Fruit fly (Drosophila melanogaster): ENCODE data around the gene Torsin.

The Torsin gene

DNA sequence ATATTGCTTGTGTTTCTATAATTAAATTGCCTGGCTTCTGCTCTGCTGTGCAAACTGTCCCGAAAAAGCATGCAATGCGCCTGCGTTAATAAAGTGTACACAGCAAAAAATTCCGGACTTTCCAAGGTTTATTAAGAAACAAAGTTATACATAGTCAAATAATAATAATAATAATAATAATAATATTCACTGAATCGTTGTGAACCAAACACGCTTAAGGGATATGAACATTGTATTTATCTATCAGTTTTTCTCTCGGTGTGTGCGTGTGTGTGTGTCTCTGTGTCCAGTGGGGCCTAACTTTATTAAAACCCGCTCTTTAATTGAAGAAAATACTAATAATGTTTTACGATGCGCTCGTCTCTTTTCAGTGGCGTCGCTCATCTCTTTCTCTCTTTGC, 41.4 kb upstream of the Torsin start (continued):
- TF ChIP-seq CG6163 (GFP tag; IDR thresholded peaks at IDR 0.05) (peak; percentile 74), Sox15 (GFP tag; optimal IDR thresholded peaks at IDR 0.05) (no peak), CG10631 (GFP tag; optimal IDR thresholded peaks at IDR 0.05) (peak; percentile 49), CG1621 (tag; optimal IDR thresholded peaks at IDR 0.05) (peak; percentile 14), CG6808 (GFP tag; optimal IDR thresholded peaks at IDR 0.05) (peak; percentile 3), Sox102F (GFP tag; optimal IDR thresholded peaks at IDR 0.05) (no peak), Eip75B (GFP tag; optimal IDR thresholded peaks at IDR 0.05) (no peak), topi (GFP tag; optimal IDR thresholded peaks at IDR 0.05) (no peak), CG6854 (GFP tag; optimal IDR thresholded peaks at IDR 0.05) (no peak), lz (GFP tag; optimal IDR thresholded peaks at IDR 0.05) (no peak), CG3919 (GFP tag; optimal IDR thresholded peaks at IDR 0.05) (peak; percentile 18), vri (GFP tag; optimal IDR thresholded peaks at IDR 0.05) (no peak), CG11294 (GFP tag; IDR thresholded peaks at IDR 0.05) (0 out of 2 replicates have a peak, but pooled peaks have one; percentile 28), CG4318 (GFP tag; optimal IDR thresholded peaks at IDR 0.05) (peak; percentile 26), ss (GFP tag; optimal IDR thresholded peaks at IDR 0.05) (peak in 1 of 2 experiments; percentile 18), CG8632 (GFP tag; optimal IDR thresholded peaks at IDR 0.05) (peak; percentile 20), CG6792 (GFP tag; optimal IDR thresholded peaks at IDR 0.05) (peak; percentile 13), pdm3 (GFP tag; optimal IDR thresholded peaks at IDR 0.05) (peak; percentile 8), CG32006 (GFP tag; optimal IDR thresholded peaks at IDR 0.05) (peak; percentile 57), spab (GFP tag; optimal IDR thresholded peaks at IDR 0.05) (no peak), Lpt (GFP tag; optimal IDR thresholded peaks at IDR 0.05) (peak; percentile 13), CG34406 (GFP tag; optimal IDR thresholded peaks at IDR 0.05) (peak; percentile 6), achi (GFP tag; optimal IDR thresholded peaks at IDR 0.05) (peak; percentile 35), CG8319 (GFP tag; optimal IDR thresholded peaks at IDR 0.05) (no peak), svp (GFP tag) (peak; percentile 42), OdsH (GFP tag; optimal IDR thresholded peaks at IDR 0.05) (peak; percentile 34), acj6 (GFP tag; optimal IDR thresholded peaks at IDR 0.05) (peak; percentile 28), CG9139 (GFP tag; optimal IDR thresholded peaks at IDR 0.05) (no peak), CG6276 (GFP tag; optimal IDR thresholded peaks at IDR 0.05) (peak; percentile 14), eg (GFP tag; IDR thresholded peaks at IDR 0.05) (peak; percentile 51; the same call in 1 of the 3 replicates)

DNA sequence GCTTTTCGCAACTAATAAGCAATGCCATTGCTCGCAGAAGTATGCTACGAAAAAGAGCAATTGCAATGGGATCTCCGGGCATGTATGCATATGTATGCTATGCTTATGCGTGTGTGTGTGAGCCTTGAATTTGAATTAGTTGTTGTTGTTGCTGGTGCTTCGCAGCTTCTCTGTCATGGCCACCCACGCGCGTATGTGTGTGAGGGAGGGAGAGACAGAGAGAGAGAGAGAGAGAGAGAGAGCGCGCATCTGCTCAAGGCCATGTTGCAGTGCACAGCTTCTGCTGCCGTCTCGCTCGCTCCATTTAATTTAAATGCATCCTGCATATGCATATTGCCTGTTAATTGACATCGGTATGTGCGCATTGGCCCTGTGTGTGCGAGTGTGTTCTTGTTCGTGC, 40.9 kb upstream of the Torsin start:
- TF ChIP-seq CG6276 (GFP tag; optimal IDR thresholded peaks at IDR 0.05) (no peak), CG32006 (GFP tag; optimal IDR thresholded peaks at IDR 0.05) (no peak), CG11294 (GFP tag; IDR thresholded peaks at IDR 0.05) (no peak), net (GFP tag; optimal IDR thresholded peaks at IDR 0.05) (no peak), CG9139 (GFP tag; optimal IDR thresholded peaks at IDR 0.05) (no peak), CG10631 (GFP tag; optimal IDR thresholded peaks at IDR 0.05) (no peak), CG4318 (GFP tag; optimal IDR thresholded peaks at IDR 0.05) (no peak)

DNA sequence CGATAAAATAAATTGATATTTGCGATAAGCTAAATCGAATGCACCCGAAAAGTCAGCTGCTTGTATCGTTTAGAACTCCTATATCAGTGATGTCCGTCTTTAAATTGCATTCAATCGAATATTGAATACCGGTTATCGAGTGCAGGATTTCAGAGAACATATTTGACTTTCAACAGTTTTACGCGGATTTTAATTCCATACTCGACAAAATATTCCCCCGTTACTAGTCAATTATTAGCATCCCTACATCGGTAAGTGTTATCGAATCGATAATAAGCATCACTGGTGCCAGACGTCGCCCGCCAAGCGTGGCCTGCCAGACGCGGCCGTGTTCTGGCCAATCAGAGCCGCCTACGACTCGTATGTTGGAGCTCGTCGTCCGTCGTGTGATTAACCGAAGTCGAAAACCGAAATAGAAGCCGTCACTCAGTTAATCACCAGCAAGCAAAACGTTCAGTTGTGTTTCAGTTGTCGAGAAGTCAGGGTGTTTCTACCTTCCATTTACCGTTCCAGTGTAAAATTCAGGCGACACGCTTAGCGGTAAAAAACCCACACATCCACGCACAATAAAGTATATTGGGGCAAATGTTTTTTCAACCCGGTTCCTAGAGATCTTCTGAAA, 38.1 kb upstream of the Torsin start, which contains the start of gene ctp:
Gene ctp, plus strand, starts transcription at position 23 of the 622 bp plus-strand sequence.
- TF ChIP-seq CG8119 (GFP tag; IDR thresholded peaks at IDR 0.05) (0 out of 3 replicates have a peak, but pooled peaks have one; percentile 24), CG4318 (GFP tag; optimal IDR thresholded peaks at IDR 0.05) (no peak), pdm3 (GFP tag; optimal IDR thresholded peaks at IDR 0.05) (peak; percentile 68), CG11294 (GFP tag; IDR thresholded peaks at IDR 0.05) (no peak), CG3032 (tag; optimal IDR thresholded peaks at IDR 0.05) (peak; percentile 3), esn (GFP tag; optimal IDR thresholded peaks at IDR 0.05) (peak; percentile 60), Hr39 (GFP tag; optimal IDR thresholded peaks at IDR 0.05) (peak; percentile 43), fd85E (GFP tag; optimal IDR thresholded peaks at IDR 0.05) (peak; percentile 16), Met (GFP tag; optimal IDR thresholded peaks at IDR 0.05) (peak; percentile 40), achi (GFP tag; optimal IDR thresholded peaks at IDR 0.05) (peak; percentile 49), ss (GFP tag; optimal IDR thresholded peaks at IDR 0.05) (peak; percentile 50 to 56), CG7368 (GFP tag; optimal IDR thresholded peaks at IDR 0.05) (peak; percentile 34), OdsH (GFP tag; optimal IDR thresholded peaks at IDR 0.05) (peak; percentile 43), CG16779 (tag; optimal IDR thresholded peaks at IDR 0.05) (peak; percentile 63), CG10669 (GFP tag; optimal IDR thresholded peaks at IDR 0.05) (no peak), CG6792 (GFP tag; optimal IDR thresholded peaks at IDR 0.05) (peak; percentile 29), eg (GFP tag; IDR thresholded peaks at IDR 0.05) (peak; percentile 52; the same call in 1 of the 3 replicates), dac (GFP tag; optimal IDR thresholded peaks at IDR 0.05) (no peak), dsx (GFP tag; optimal IDR thresholded peaks at IDR 0.05; ENCODE audit: poor library complexity, severe bottlenecking) (peak; percentile 38), CG15336 (GFP tag; IDR thresholded peaks at IDR 0.05) (peak; percentile 15; the same call in 1 of the 2 replicates), CG6808 (GFP tag; optimal IDR thresholded peaks at IDR 0.05) (peak; percentile 34), svp (GFP tag) (peak; percentile 67), Eip93F (GFP tag; optimal IDR thresholded peaks at IDR 0.05) (no peak), cyc (GFP tag; optimal IDR thresholded peaks at IDR 0.05) (peak; percentile 18), acj6 (GFP tag; optimal IDR thresholded peaks at IDR 0.05) (peak; percentile 44), Gug (GFP tag; IDR thresholded peaks at IDR 0.05) (0 out of 2 replicates have a peak, but pooled peaks have one; percentile 10), net (GFP tag; optimal IDR thresholded peaks at IDR 0.05) (peak; percentile 48)

Measured in whole organism, prepupa.